Fruit fly (Drosophila melanogaster) whole organism, prepupa: ENCODE data around the gene CG13075.

Experiments
- CG3919 ChIP-seq: fragments of 200-800 bp; sonication (Bioruptor generic); optimal IDR thresholded peaks from 3 replicates; lab custom pipeline; 2016; ENCODE audit warnings: missing biosample characterization, missing genetic modification characterization
- CG6276 ChIP-seq: fragments of 200-800 bp; sonication (Bioruptor generic); optimal IDR thresholded peaks from 2 replicates; lab custom pipeline; 2017; ENCODE audit warnings: missing biosample characterization, mild to moderate bottlenecking, missing genetic modification characterization
- CG7368 ChIP-seq: fragments of 200-800 bp; sonication (Bioruptor generic); optimal IDR thresholded peaks from 3 replicates; lab custom pipeline; 2016; ENCODE audit warnings: missing biosample characterization, missing genetic modification characterization
- CG8632 ChIP-seq: fragments of 200-800 bp; sonication (Bioruptor generic); optimal IDR thresholded peaks from 3 replicates; lab custom pipeline; 2016; ENCODE audit warnings: missing biosample characterization, missing genetic modification characterization
- Ets21C ChIP-seq: fragments of 200-800 bp; sonication (Bioruptor generic); optimal IDR thresholded peaks from 3 replicates; lab custom pipeline; 2016; ENCODE audit warnings: missing biosample characterization, missing genetic modification characterization
- Hr39 ChIP-seq: fragments of 200-800 bp; sonication (Bioruptor generic); optimal IDR thresholded peaks from 2 replicates; lab custom pipeline; 2016; ENCODE audit warnings: missing biosample characterization, missing genetic modification characterization
- Lpt ChIP-seq: fragments of 200-800 bp; sonication (Bioruptor generic); optimal IDR thresholded peaks from 3 replicates; lab custom pipeline; 2016; ENCODE audit warnings: missing biosample characterization, missing genetic modification characterization
- Sox102F ChIP-seq: fragments of 200-800 bp; sonication (Bioruptor generic); optimal IDR thresholded peaks from 2 replicates; lab custom pipeline; 2016; ENCODE audit warnings: missing biosample characterization, mild to moderate bottlenecking, missing genetic modification characterization
- esn ChIP-seq: fragments of 200-800 bp; sonication (Bioruptor generic); optimal IDR thresholded peaks from 2 replicates; lab custom pipeline; 2016; ENCODE audit warnings: missing biosample characterization, mild to moderate bottlenecking, missing genetic modification characterization, moderate library complexity

- TF ChIP-seq CG8632 (GFP tag; lab: Kevin White, UChicago) (no peak), Ets21C (GFP tag; lab: Kevin White, UChicago) (no peak), CG6276 (GFP tag; lab: Kevin White, UChicago) (no peak), Lpt (GFP tag; lab: Kevin White, UChicago) (no peak), CG3919 (GFP tag; lab: Kevin White, UChicago) (no peak), Sox102F (GFP tag; lab: Kevin White, UChicago) (no peak), Hr39 (GFP tag; lab: Kevin White, UChicago) (no peak), esn (GFP tag; lab: Kevin White, UChicago) (no peak), CG7368 (GFP tag; lab: Kevin White, UChicago) (no peak)
Observed at dm6 chr3L:16100059-16100458, 16.3 kb downstream of the CG13075 start, which contains the start of gene IleRS-m.
